Fruit fly (Drosophila melanogaster) S2 (cell line): ENCODE measurements around the gene CG9759.

Experiments used
- CG8478 ChIP-seq: fragments of >200 bp; optimal IDR thresholded peaks from 2 replicates; lab custom pipeline; 2018
- CTCF ChIP-seq, 2 experiments: fragments of >200 bp; optimal IDR thresholded peaks; 2 replicates each; lab custom pipeline; 2018

Gene CG9759

dm6 chr3R:13609146-13609545, at the start of gene CG9759:
Gene CG9759 (minus strand): TSS chr3R:13609246.
- TF ChIP-seq CTCF (optimal IDR thresholded peaks at IDR 0.05; lab: Kevin White, UChicago) (no peak), CG8478 (lab: Kevin White, UChicago) (no peak)

- no peak for TF ChIP-seq CG8478 (lab: Kevin White, UChicago)
- TF ChIP-seq CTCF (optimal IDR thresholded peaks at IDR 0.05; lab: Kevin White, UChicago): no peak
Measured at dm6 chr3R:13656294-13656693, 47.2 kb upstream of the CG9759 start, which contains the start of gene Rbp4. Gene Rbp4 (minus strand): TSS chr3R:13656394.

DNA sequence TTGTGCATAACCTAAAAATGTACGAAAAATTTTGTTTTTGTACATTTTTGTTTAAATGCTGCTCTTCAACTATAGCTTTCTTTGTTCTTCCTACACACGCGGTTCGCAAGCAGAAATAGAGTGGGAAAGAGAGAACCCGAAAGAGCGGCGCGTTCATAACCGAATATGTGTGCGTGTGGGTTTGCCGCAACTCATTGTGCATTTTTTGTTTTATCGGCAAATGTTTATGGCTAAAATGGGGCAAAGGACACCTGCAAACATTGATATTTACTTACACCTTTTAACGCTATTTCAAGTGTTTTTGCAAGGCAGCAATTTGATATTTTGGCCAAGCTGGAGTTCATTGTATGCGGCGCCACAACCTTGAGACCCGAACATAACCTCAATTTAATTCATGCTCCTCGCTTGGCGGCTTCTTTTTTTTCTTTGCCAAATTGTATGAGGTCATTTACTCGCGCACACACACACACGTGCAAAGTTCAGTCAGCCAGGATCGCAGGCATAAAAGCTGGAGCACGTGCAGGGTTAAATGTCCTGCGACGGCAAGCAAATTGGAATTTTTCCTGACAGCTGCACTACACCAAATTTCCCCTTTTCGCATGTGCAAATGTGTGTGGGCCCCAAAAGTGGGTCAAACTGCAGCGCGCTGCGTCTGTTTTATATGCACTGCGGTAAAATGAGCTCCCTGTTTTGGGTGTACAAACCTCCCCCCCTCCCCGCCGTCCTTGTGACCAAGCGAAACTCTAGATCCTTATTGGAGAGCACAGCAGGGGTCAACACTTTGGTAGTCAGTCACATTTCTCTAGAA, 38.9 kb upstream of the CG9759 start:
- TF ChIP-seq CTCF (optimal IDR thresholded peaks at IDR 0.05; lab: Kevin White, UChicago): no peak
- TF ChIP-seq CG8478 (lab: Kevin White, UChicago): no peak

dm6 chr3R:13646729-13647633, 37.9 kb upstream of the CG9759 start, which contains the start of gene rin:
Gene rin (plus strand): TSS chr3R:13647004.
- no peak for TF ChIP-seq CTCF (optimal IDR thresholded peaks at IDR 0.05; lab: Kevin White, UChicago)
- TF ChIP-seq CG8478 (lab: Kevin White, UChicago): no peak

- TF ChIP-seq CTCF (optimal IDR thresholded peaks at IDR 0.05; lab: Kevin White, UChicago) (no peak), CG8478 (lab: Kevin White, UChicago) (no peak)
Measured at dm6 chr3R:13645874-13646370, 36.9 kb upstream of the CG9759 start, which contains the start of gene sqd. Gene sqd (minus strand): TSS chr3R:13646304.

- TF ChIP-seq CTCF (optimal IDR thresholded peaks at IDR 0.05; lab: Kevin White, UChicago): no peak
- no peak for TF ChIP-seq CG8478 (lab: Kevin White, UChicago)
Measured at dm6 chr3R:13644778-13645660, 36.0 kb upstream of the CG9759 start.

- TF ChIP-seq CG8478 (lab: Kevin White, UChicago) (no peak), CTCF (optimal IDR thresholded peaks at IDR 0.05; lab: Kevin White, UChicago) (no peak)
Measured at dm6 chr3R:13631642-13632041, 22.6 kb upstream of the CG9759 start, which contains the start of gene CG10841. Gene CG10841 (plus strand): TSS chr3R:13631942.

dm6 chr3R:13617228-13617627, 8.2 kb upstream of the CG9759 start:
- no peak for TF ChIP-seq CTCF (optimal IDR thresholded peaks at IDR 0.05; lab: Kevin White, UChicago)
- no peak for TF ChIP-seq CG8478 (lab: Kevin White, UChicago)

DNA sequence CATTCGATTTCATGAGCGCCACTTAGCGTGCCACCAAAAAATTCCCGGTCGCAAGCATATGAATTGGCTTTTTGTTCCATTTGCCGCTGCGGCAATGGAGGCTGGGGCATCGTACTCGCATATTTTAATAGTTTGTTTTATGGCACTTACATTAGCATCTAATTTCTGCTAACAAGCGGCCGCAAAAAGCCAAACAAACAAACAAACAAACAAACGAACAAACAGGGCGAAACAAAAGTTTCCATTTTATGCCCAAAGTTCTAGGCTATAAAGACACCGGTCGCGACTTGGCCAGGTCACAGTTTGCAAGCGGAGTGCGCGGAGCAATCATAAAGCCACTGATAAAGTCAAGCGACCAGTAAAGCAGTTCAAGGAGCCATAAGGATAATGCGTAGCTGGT, 6.6 kb upstream of the CG9759 start, which contains the start of gene CG9269:
CG9269 (plus strand) TSS at position 301 of the 400 bp plus-strand sequence.
- TF ChIP-seq CG8478 (lab: Kevin White, UChicago): no peak
- no peak for TF ChIP-seq CTCF (optimal IDR thresholded peaks at IDR 0.05; lab: Kevin White, UChicago)

dm6 chr3R:13615007-13615406, 6.0 kb upstream of the CG9759 start:
- TF ChIP-seq CTCF (optimal IDR thresholded peaks at IDR 0.05; lab: Kevin White, UChicago) (no peak), CG8478 (lab: Kevin White, UChicago) (no peak)

DNA sequence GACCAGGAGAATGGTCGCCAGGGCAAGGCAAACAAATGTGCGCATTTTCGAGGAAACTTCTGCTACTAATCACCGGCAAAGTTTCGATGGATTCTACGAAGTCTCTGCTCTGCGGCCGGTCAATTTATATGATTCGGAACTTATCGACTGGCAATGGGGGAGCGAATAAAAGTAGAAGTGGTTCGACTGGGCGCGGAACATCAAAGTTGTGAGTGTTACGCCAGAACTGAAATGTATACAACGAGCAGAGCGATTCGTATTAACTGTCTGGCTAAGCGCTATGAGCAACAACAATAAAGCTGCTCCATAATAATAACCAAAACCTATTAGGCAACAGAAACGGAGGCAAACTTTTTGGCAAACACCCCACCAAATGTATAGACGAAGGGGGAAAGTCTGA, 3.3 kb upstream of the CG9759 start, which contains the start of gene CG9757:
CG9757 (minus strand) TSS at position 101 of the 400 bp plus-strand sequence.
- TF ChIP-seq CG8478 (lab: Kevin White, UChicago) (no peak), CTCF (optimal IDR thresholded peaks at IDR 0.05; lab: Kevin White, UChicago) (no peak)

dm6 chr3R:13600539-13600938, 8.5 kb downstream of the CG9759 start:
- no peak for TF ChIP-seq CG8478 (lab: Kevin White, UChicago)
- no peak for TF ChIP-seq CTCF (optimal IDR thresholded peaks at IDR 0.05; lab: Kevin White, UChicago)

DNA sequence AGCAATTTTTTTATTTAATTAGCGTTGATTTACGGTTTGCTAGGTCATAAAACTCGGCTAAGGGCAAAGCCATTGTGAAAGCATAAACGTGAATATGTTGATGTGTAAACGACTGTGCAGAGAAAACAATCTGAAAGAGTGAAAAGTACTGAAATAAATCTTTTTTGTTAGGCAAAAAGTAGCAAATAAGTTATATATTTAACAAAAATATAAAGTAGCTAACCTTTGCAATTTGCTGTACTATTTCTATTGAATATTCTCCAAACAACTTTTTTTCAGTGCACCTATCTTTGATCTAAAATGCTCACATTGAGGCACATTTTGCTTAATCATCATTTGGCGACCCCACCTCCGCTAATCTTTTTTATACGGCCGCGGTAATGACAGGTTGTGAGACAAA, 12.6 kb downstream of the CG9759 start:
- TF ChIP-seq CTCF (optimal IDR thresholded peaks at IDR 0.05; lab: Kevin White, UChicago) (no peak), CG8478 (lab: Kevin White, UChicago) (no peak)
